Fruit fly (Drosophila melanogaster) whole organism, embryonic: Measurements from ENCODE around the gene CG15263.

Experiments used
- Bgb ChIP-seq: fragments of 200-800 bp; sonication (Bioruptor generic); IDR thresholded peaks from 2 replicates; pipeline ENCODE4 v1.3.6; 2022; ENCODE audit warnings: missing biosample characterization, missing genetic modification characterization; ENCODE audit not compliant: partially characterized antibody
- CG10543 ChIP-seq: fragments of 200-800 bp; sonication (Bioruptor generic); optimal IDR thresholded peaks from 3 replicates; lab custom pipeline; 2017; ENCODE audit warnings: missing biosample characterization, mild to moderate bottlenecking, missing genetic modification characterization, moderate library complexity
- CG14441 ChIP-seq: fragments of 200-800 bp; sonication (Bioruptor generic); IDR thresholded peaks from 2 replicates; pipeline ENCODE4 v1.3.6; 2022; ENCODE audit warnings: missing biosample characterization, missing genetic modification characterization
- CG15269 ChIP-seq: fragments of 200-800 bp; sonication (Bioruptor generic); optimal IDR thresholded peaks from 2 replicates; lab custom pipeline; 2018; ENCODE audit warnings: missing biosample characterization, mild to moderate bottlenecking, missing genetic modification characterization, moderate library complexity
- CG3281 ChIP-seq: fragments of 200-800 bp; sonication (Bioruptor generic); optimal IDR thresholded peaks from 3 replicates; lab custom pipeline; 2017; ENCODE audit warnings: missing biosample characterization, mild to moderate bottlenecking, missing genetic modification characterization
- CG7271 ChIP-seq: fragments of 200-800 bp; sonication (Bioruptor generic); optimal IDR thresholded peaks from 2 replicates; lab custom pipeline; 2018; ENCODE audit warnings: missing biosample characterization, mild to moderate bottlenecking, missing genetic modification characterization, moderate library complexity
- CG8478 ChIP-seq: fragments of >200 bp; optimal IDR thresholded peaks from 2 replicates; lab custom pipeline; 2018
- CHES-1-like ChIP-seq: fragments of 200-800 bp; sonication (Bioruptor generic); optimal IDR thresholded peaks from 2 replicates; lab custom pipeline; 2016; ENCODE audit warnings: missing biosample characterization, missing genetic modification characterization
- CTCF ChIP-seq: fragments of 200-800 bp; sonication (Bioruptor generic); optimal IDR thresholded peaks from 2 replicates; lab custom pipeline; 2017; ENCODE audit warnings: missing biosample characterization, mild to moderate bottlenecking, missing genetic modification characterization, moderate library complexity
- Dfd ChIP-seq, 2 experiments: fragments of >200 bp; optimal IDR thresholded peaks; 2 replicates each; lab custom pipeline; 2017; ENCODE audit warnings: missing biosample characterization in 2 of 2, missing genetic modification characterization in 2 of 2
- Ptx1 ChIP-seq: fragments of 200-800 bp; sonication (Bioruptor generic); IDR thresholded peaks from 2 replicates; pipeline ENCODE4 v1.3.6; 2022; ENCODE audit warnings: missing biosample characterization, missing genetic modification characterization
- bbx ChIP-seq: fragments of 200-800 bp; sonication (Bioruptor generic); IDR thresholded peaks from 2 replicates; pipeline ENCODE4 v1.3.6; 2022; ENCODE audit warnings: missing biosample characterization, missing genetic modification characterization; ENCODE audit not compliant: partially characterized antibody
- pum ChIP-seq: fragments of 200-800 bp; sonication (Bioruptor generic); optimal IDR thresholded peaks from 2 replicates; lab custom pipeline; 2016; ENCODE audit warnings: missing biosample characterization, missing genetic modification characterization
- so ChIP-seq: fragments of 200-800 bp; sonication (Bioruptor generic); IDR thresholded peaks from 3 replicates; pipeline ENCODE4 v1.3.6; 2022; ENCODE audit warnings: missing biosample characterization, missing genetic modification characterization

DNA sequence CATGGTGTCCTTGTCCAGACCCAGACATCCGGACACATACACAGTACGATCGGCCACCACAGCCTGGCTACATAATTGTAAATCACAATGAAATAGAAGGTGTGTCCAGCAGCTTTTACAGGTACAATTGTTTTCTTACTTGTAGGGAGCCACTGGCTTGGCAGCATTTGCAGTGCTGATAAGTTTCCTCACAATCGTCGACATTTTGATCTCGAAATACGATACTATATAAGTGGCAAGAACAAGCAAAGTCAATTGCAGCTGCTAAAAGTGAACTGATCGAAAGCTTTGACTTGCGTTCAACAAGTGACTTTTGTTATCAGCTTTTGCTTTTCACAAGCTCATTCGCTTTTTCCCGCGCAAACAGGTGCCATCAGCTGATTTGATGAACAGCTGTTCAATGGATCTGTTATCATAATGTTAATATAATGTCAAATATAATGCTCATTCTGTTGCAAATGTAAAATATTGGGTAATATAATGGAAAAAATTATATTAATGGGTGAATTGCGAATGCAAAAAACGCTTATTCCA is 9.9 kb upstream of the CG15263 start, which contains the start of gene UK114:
- no peak for TF ChIP-seq CG14441
- TF ChIP-seq CHES-1-like (GFP tag; lab: Kevin White, UChicago), result no peak
- TF ChIP-seq CG3281 (GFP tag; lab: Kevin White, UChicago), result no peak
- TF ChIP-seq CG10543 (GFP tag; lab: Kevin White, UChicago), result no peak
- no peak for TF ChIP-seq bbx (GFP tag; lab: Robert Waterston, UW)
- no peak for TF ChIP-seq CG7271
- no peak for TF ChIP-seq Dfd (GFP tag; optimal IDR thresholded peaks at IDR 0.05; lab: Kevin White, UChicago)
- no peak for TF ChIP-seq CG8478 (lab: Kevin White, UChicago)
- no peak for TF ChIP-seq CTCF (GFP tag; lab: Kevin White, UChicago)
- no peak for TF ChIP-seq Bgb (GFP tag; lab: Robert Waterston, UW)
- no peak for TF ChIP-seq pum
- TF ChIP-seq CG15269 (tag; lab: Kevin White, UChicago), result no peak
- no peak for TF ChIP-seq Ptx1 (GFP tag; lab: Robert Waterston, UW)
- TF ChIP-seq so, result no peak
